Fruit fly (Drosophila melanogaster): ENCODE measurements around the gene Osi5.

DNA sequence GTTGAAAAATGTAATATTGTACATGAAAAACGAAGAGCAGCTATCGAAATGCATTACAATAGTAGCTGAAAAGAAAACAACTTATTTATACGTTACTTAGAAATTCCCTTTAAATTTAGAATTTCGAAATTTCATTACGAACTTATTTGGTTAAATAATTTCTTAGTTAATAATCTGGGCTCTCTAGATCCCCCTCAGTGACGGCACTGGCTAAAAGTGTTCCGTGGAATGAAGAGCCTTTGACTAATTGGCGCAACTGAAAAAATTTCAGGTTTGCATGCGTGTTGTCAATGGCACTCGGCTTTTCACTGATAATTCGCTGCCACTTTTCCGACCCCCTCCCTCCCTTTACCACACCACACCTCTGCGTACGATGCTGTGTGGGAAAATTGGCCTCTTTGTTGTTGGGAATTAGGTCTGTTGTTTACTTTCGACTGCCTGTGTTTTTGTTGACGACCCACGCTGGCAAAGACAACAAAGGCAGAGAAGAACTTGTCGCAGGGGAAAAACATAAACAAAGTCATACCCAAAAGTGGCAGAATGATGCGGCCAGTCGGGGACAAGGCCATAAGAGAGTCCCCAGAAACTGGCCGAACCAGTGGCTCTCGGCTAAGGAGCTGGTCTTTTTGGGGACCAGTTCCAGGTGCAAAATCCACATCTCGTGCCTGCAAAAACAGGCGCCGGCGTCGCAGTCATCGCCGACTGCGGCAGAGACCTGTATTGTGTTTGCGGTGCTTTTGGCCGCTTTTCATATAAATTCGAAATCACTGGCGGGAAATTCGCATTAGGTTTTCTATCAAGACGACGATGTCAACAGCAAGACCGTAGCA lies 12.0 kb upstream of the Osi5 start, which contains the start of gene Osi3:
- TF ChIP-seq CG16863 (GFP tag; optimal IDR thresholded peaks at IDR 0.05) (no peak), pfk (GFP tag; optimal IDR thresholded peaks at IDR 0.05) (no peak), CG17802 (tag; optimal IDR thresholded peaks at IDR 0.05) (no peak), lbe (GFP tag; optimal IDR thresholded peaks at IDR 0.05) (no peak), kni (GFP tag; optimal IDR thresholded peaks at IDR 0.05) (no peak), Deaf1 (tag; optimal IDR thresholded peaks at IDR 0.05) (no peak), fru (optimal IDR thresholded peaks at IDR 0.05) (no peak), wdn (GFP tag; IDR thresholded peaks at IDR 0.05) (no peak)

Data from whole organism, embryonic.